Worm (Caenorhabditis elegans): Measurements from ENCODE around the gene odr-7.
A peak's percentile ranks its signal among the peaks of the same experiment; 100 is the strongest.

Gene odr-7

ce11 chrX:12449262-12449942 lies 12.1 kb downstream of the odr-7 start, which contains the start of gene T18D3.6:
T18D3.6 (plus strand) TSS chrX:12449892.
- no peak for TF ChIP-seq unc-3 (GFP tag; conservative IDR thresholded peaks at IDR 0.05)
- no peak for TF ChIP-seq unc-3 (tag; optimal IDR thresholded peaks at IDR 0.05)
- TF ChIP-seq ceh-45 (GFP tag; IDR thresholded peaks at IDR 0.05), result 0 out of 2 replicates have a peak, but pooled peaks have one; percentile 14

- TF ChIP-seq elt-2 (tag; optimal IDR thresholded peaks at IDR 0.05), result peak; percentile 38
- no peak for TF ChIP-seq sdc-2 (tag; optimal IDR thresholded peaks at IDR 0.05)
Observed at ce11 chrX:12446572-12446971, 14.9 kb downstream of the odr-7 start.

DNA sequence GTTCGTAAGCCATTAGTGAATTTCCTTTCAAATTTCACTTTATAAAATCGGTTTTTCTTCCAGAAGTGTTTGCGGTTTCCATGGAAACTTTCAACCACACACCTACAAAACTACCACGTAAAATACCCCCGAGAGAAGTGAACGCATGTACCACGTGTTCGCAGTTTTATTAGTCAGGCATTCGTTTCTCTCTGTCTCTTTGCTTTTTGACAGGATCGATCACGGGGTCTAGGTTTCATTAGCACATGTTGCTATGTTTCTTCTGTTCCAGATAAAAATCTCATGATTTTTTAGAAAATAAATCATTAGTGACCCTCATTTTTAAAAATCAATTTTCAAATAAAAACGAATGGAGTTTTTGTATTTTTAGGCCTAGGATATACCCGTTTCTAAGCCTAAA lies 17.0 kb downstream of the odr-7 start:
- TF ChIP-seq fkh-6 (tag; optimal IDR thresholded peaks at IDR 0.05), result no peak
- TF ChIP-seq hlh-30 (tag; optimal IDR thresholded peaks at IDR 0.05; ENCODE audit: insufficient read depth), result peak; percentile 13

ce11 chrX:12439998-12440722 lies 21.3 kb downstream of the odr-7 start:
- TF ChIP-seq unc-42 (tag; optimal IDR thresholded peaks at IDR 0.05) (peak; percentile 8), sdc-2 (tag; optimal IDR thresholded peaks at IDR 0.05) (no peak)

- TF ChIP-seq pha-2 (tag; optimal IDR thresholded peaks at IDR 0.05), result no peak
- no peak for TF ChIP-seq ceh-31 (tag; optimal IDR thresholded peaks at IDR 0.05)
- no peak for TF ChIP-seq ceh-24 (tag; optimal IDR thresholded peaks at IDR 0.05)
- no peak for TF ChIP-seq pat-9 (tag; optimal IDR thresholded peaks at IDR 0.05)
- no peak for TF ChIP-seq madf-2 (tag; optimal IDR thresholded peaks at IDR 0.05)
- TF ChIP-seq zip-5 (tag; optimal IDR thresholded peaks at IDR 0.05), result no peak
- TF ChIP-seq F13H6.1 (tag; optimal IDR thresholded peaks at IDR 0.05), result no peak
- no peak for TF ChIP-seq hlh-8 (tag; optimal IDR thresholded peaks at IDR 0.05)
- TF ChIP-seq hlh-30 (tag; optimal IDR thresholded peaks at IDR 0.05; ENCODE audit: insufficient read depth), result no peak
- no peak for TF ChIP-seq dve-1 (tag; optimal IDR thresholded peaks at IDR 0.05)
- no peak for TF ChIP-seq che-1 (tag; optimal IDR thresholded peaks at IDR 0.05)
- TF ChIP-seq ceh-30 (tag; optimal IDR thresholded peaks at IDR 0.05), result no peak
- no peak for TF ChIP-seq ceh-48 (tag; optimal IDR thresholded peaks at IDR 0.05)
- TF ChIP-seq fkh-6 (tag; optimal IDR thresholded peaks at IDR 0.05), result no peak
- TF ChIP-seq hlh-13 (GFP tag; optimal IDR thresholded peaks at IDR 0.05), result no peak
- no peak for TF ChIP-seq npax-4 (tag; optimal IDR thresholded peaks at IDR 0.05)
- no peak for TF ChIP-seq C38D4.7 (GFP tag; optimal IDR thresholded peaks at IDR 0.05)
- TF ChIP-seq nfya-1 (tag; optimal IDR thresholded peaks at IDR 0.05), result no peak
- no peak for TF ChIP-seq unc-3 (GFP tag; conservative IDR thresholded peaks at IDR 0.05)
- no peak for TF ChIP-seq unc-3 (tag; optimal IDR thresholded peaks at IDR 0.05)
Observed at ce11 chrX:12438266-12438665, 23.2 kb downstream of the odr-7 start.

DNA sequence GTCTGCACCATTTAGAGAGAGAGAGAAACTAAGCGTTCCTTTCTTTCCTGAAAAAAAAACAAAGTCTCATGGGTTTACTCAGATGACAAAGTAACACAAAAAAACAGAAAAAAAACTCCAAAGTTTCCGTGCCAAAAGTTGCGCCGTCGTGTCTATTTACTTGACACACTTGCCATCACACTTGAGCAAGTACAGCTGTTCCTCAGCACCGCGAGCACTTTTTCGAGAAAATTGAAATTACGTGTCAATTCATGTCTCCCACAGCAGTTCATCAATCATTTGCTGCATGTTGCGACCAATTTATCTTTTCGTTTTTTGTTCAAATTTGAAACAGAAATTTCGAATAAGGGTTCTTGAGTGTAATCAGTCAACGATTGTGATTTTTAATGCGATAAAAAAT lies 25.0 kb downstream of the odr-7 start:
- no peak for TF ChIP-seq pax-1 (tag; optimal IDR thresholded peaks at IDR 0.05)
- TF ChIP-seq sox-2 (GFP tag; IDR thresholded peaks at IDR 0.05), result no peak
- no peak for TF ChIP-seq eyg-1 (tag; optimal IDR thresholded peaks at IDR 0.05)
- TF ChIP-seq gmeb-2 (tag; optimal IDR thresholded peaks at IDR 0.05), result no peak
- TF ChIP-seq lin-11 (tag; optimal IDR thresholded peaks at IDR 0.05), result no peak
- TF ChIP-seq ceh-18 (tag; optimal IDR thresholded peaks at IDR 0.05), result no peak
- no peak for TF ChIP-seq npax-4 (tag; optimal IDR thresholded peaks at IDR 0.05)
- TF ChIP-seq ceh-19 (GFP tag; optimal IDR thresholded peaks at IDR 0.05), result no peak
- no peak for TF ChIP-seq C08G9.2 (tag; optimal IDR thresholded peaks at IDR 0.05)
- no peak for TF ChIP-seq ceh-24 (tag; optimal IDR thresholded peaks at IDR 0.05)

Measured in whole organism, late embryonic.